Worm (Caenorhabditis elegans): ENCODE results near the gene K09F6.10.

- TF ChIP-seq mdl-1 (tag; optimal IDR thresholded peaks at IDR 0.05) = no peak
- TF ChIP-seq zag-1 (tag; optimal IDR thresholded peaks at IDR 0.05) = no peak
- no peak for TF ChIP-seq ztf-11 (tag; optimal IDR thresholded peaks at IDR 0.05)
- no peak for TF ChIP-seq nhr-12 (tag; optimal IDR thresholded peaks at IDR 0.05)
- no peak for TF ChIP-seq fos-1 (tag; optimal IDR thresholded peaks at IDR 0.05)
Observed at ce11 chrII:2336177-2336576, 47.5 kb upstream of the K09F6.10 start.

Measured in whole organism, L2 larva.